Fruit fly (Drosophila melanogaster): ENCODE data around the gene Pi3K92E.

- TF ChIP-seq brk (GFP tag; optimal IDR thresholded peaks at IDR 0.05) = no peak
- no peak for TF ChIP-seq pan (optimal IDR thresholded peaks at IDR 0.05)
- TF ChIP-seq Abd-B (GFP tag; optimal IDR thresholded peaks at IDR 0.05) = no peak
- TF ChIP-seq h (GFP tag; optimal IDR thresholded peaks at IDR 0.05) = no peak
- TF ChIP-seq br (GFP tag; optimal IDR thresholded peaks at IDR 0.05) = no peak
- no peak for TF ChIP-seq woc (GFP tag; optimal IDR thresholded peaks at IDR 0.05)
- TF ChIP-seq tai (GFP tag; optimal IDR thresholded peaks at IDR 0.05) = no peak
- no peak for TF ChIP-seq Dfd (GFP tag; optimal IDR thresholded peaks at IDR 0.05)
- TF ChIP-seq Sp1 (GFP tag; optimal IDR thresholded peaks at IDR 0.05) = no peak
- no peak for TF ChIP-seq dsf (GFP tag; optimal IDR thresholded peaks at IDR 0.05; ENCODE audit: borderline replicate concordance)
- no peak for TF ChIP-seq usp (GFP tag; optimal IDR thresholded peaks at IDR 0.05)
These were observed 41.2 kb upstream of the Pi3K92E start for dm6 chr3R:20675772-20676171.

All from whole organism, wandering third instar larva.